Fruit fly (Drosophila melanogaster): ENCODE measurements around the gene CG10958.

DNA sequence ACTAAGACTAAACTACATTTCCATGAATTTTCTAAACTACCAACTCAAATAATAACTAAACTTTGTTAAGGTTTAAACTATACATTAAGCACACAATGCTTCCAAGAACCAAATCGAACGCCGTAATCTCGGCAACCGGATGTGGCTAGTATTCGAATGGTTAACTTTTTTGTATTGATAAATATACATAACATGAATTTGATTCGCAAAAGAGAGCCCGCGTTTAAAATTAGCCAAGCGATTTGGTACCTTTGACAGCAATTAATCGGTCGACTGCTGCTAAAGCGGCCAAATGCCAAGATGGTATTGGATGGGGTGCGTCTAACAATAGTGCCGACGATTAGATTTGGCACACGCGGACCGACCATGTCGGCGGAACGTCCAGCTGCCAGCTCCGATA lies 15.6 kb downstream of the CG10958 start, which contains the start of gene CG15336:
- TF ChIP-seq cas (GFP tag; IDR thresholded peaks at IDR 0.05) (no peak), H15 (GFP tag; IDR thresholded peaks at IDR 0.05) (no peak), ash1 (GFP tag; optimal IDR thresholded peaks at IDR 0.05) (no peak), Lpt (GFP tag; optimal IDR thresholded peaks at IDR 0.05) (no peak), bsh (GFP tag; optimal IDR thresholded peaks at IDR 0.05) (no peak), B-H1 (GFP tag; IDR thresholded peaks at IDR 0.05) (no peak), CG2889 (GFP tag; IDR thresholded peaks at IDR 0.05) (no peak), CG34376 (GFP tag; optimal IDR thresholded peaks at IDR 0.05) (no peak), CG11695 (GFP tag; IDR thresholded peaks at IDR 0.05) (no peak), insv (GFP tag; optimal IDR thresholded peaks at IDR 0.05) (no peak), mld (GFP tag; IDR thresholded peaks at IDR 0.05; ENCODE audit: partially characterized antibody) (no peak), CG4730 (GFP tag; IDR thresholded peaks at IDR 0.05) (no peak), CG13775 (GFP tag; optimal IDR thresholded peaks at IDR 0.05) (no peak)

All from whole organism, embryonic.